Fruit fly (Drosophila melanogaster): Measurements from ENCODE around the gene MED15.

MED15 gene

dm6 chr2L:490150-491095 lies 17.6 kb downstream of the MED15 start:
- TF ChIP-seq Sin3A (optimal IDR thresholded peaks at IDR 0.05) (no peak), h (optimal IDR thresholded peaks at IDR 0.05) (no peak), psq (optimal IDR thresholded peaks at IDR 0.05) (peak; percentile 62), insv (optimal IDR thresholded peaks at IDR 0.05) (peak; percentile 86), Myc (optimal IDR thresholded peaks at IDR 0.05) (no peak), ttk (optimal IDR thresholded peaks at IDR 0.05) (no peak)

dm6 chr2L:492225-492624 lies 19.4 kb downstream of the MED15 start:
- TF ChIP-seq Myc (optimal IDR thresholded peaks at IDR 0.05) (no peak), Sin3A (optimal IDR thresholded peaks at IDR 0.05) (no peak), ttk (optimal IDR thresholded peaks at IDR 0.05) (no peak), psq (optimal IDR thresholded peaks at IDR 0.05) (no peak), h (optimal IDR thresholded peaks at IDR 0.05) (no peak)

- TF ChIP-seq psq (optimal IDR thresholded peaks at IDR 0.05) = no peak
- TF ChIP-seq Sin3A (optimal IDR thresholded peaks at IDR 0.05) = no peak
- TF ChIP-seq ttk (optimal IDR thresholded peaks at IDR 0.05) = no peak
- no peak for TF ChIP-seq h (optimal IDR thresholded peaks at IDR 0.05)
- TF ChIP-seq Myc (optimal IDR thresholded peaks at IDR 0.05) = no peak
These were observed 20.5 kb downstream of the MED15 start for dm6 chr2L:493274-493673.

dm6 chr2L:495381-496240 lies 22.8 kb downstream of the MED15 start:
- TF ChIP-seq h (optimal IDR thresholded peaks at IDR 0.05) (no peak), Sin3A (optimal IDR thresholded peaks at IDR 0.05) (no peak), ttk (optimal IDR thresholded peaks at IDR 0.05) (no peak), insv (optimal IDR thresholded peaks at IDR 0.05) (no peak), Myc (optimal IDR thresholded peaks at IDR 0.05) (no peak), psq (optimal IDR thresholded peaks at IDR 0.05) (no peak)

- no peak for TF ChIP-seq Myc (optimal IDR thresholded peaks at IDR 0.05)
- TF ChIP-seq Sin3A (optimal IDR thresholded peaks at IDR 0.05) = no peak
These were observed 23.6 kb downstream of the MED15 start for dm6 chr2L:496436-496835.

- TF ChIP-seq h (optimal IDR thresholded peaks at IDR 0.05) = no peak
- TF ChIP-seq psq (optimal IDR thresholded peaks at IDR 0.05) = no peak
- no peak for TF ChIP-seq Sin3A (optimal IDR thresholded peaks at IDR 0.05)
- TF ChIP-seq insv (optimal IDR thresholded peaks at IDR 0.05) = no peak
- TF ChIP-seq ttk (optimal IDR thresholded peaks at IDR 0.05) = no peak
- TF ChIP-seq Myc (optimal IDR thresholded peaks at IDR 0.05) = no peak
These were observed 24.0 kb downstream of the MED15 start for dm6 chr2L:496841-497240.

dm6 chr2L:497657-498473 lies 25.1 kb downstream of the MED15 start:
- TF ChIP-seq Myc (optimal IDR thresholded peaks at IDR 0.05) = no peak
- no peak for TF ChIP-seq h (optimal IDR thresholded peaks at IDR 0.05)
- TF ChIP-seq ttk (optimal IDR thresholded peaks at IDR 0.05) = no peak
- TF ChIP-seq insv (optimal IDR thresholded peaks at IDR 0.05) = no peak

- TF ChIP-seq Sin3A (optimal IDR thresholded peaks at IDR 0.05) (no peak), insv (optimal IDR thresholded peaks at IDR 0.05) (no peak), h (optimal IDR thresholded peaks at IDR 0.05) (no peak), Myc (optimal IDR thresholded peaks at IDR 0.05) (no peak), ttk (optimal IDR thresholded peaks at IDR 0.05) (no peak), psq (optimal IDR thresholded peaks at IDR 0.05) (no peak)
These were observed 25.6 kb downstream of the MED15 start for dm6 chr2L:498474-498821.

dm6 chr2L:499939-500338 lies 27.1 kb downstream of the MED15 start:
- TF ChIP-seq Sin3A (optimal IDR thresholded peaks at IDR 0.05) (no peak), ttk (optimal IDR thresholded peaks at IDR 0.05) (no peak), h (optimal IDR thresholded peaks at IDR 0.05) (no peak), psq (optimal IDR thresholded peaks at IDR 0.05) (no peak), Myc (optimal IDR thresholded peaks at IDR 0.05) (no peak), insv (optimal IDR thresholded peaks at IDR 0.05) (no peak)

- TF ChIP-seq ttk (optimal IDR thresholded peaks at IDR 0.05) (no peak), insv (optimal IDR thresholded peaks at IDR 0.05) (no peak), psq (optimal IDR thresholded peaks at IDR 0.05) (no peak), Sin3A (optimal IDR thresholded peaks at IDR 0.05) (no peak), Myc (optimal IDR thresholded peaks at IDR 0.05) (no peak), h (optimal IDR thresholded peaks at IDR 0.05) (no peak)
These were observed 28.8 kb downstream of the MED15 start for dm6 chr2L:501622-502021.

dm6 chr2L:505009-505408 lies 32.2 kb downstream of the MED15 start:
- TF ChIP-seq h (optimal IDR thresholded peaks at IDR 0.05) = no peak
- no peak for TF ChIP-seq ttk (optimal IDR thresholded peaks at IDR 0.05)
- no peak for TF ChIP-seq Myc (optimal IDR thresholded peaks at IDR 0.05)
- no peak for TF ChIP-seq insv (optimal IDR thresholded peaks at IDR 0.05)
- TF ChIP-seq Sin3A (optimal IDR thresholded peaks at IDR 0.05) = no peak
- no peak for TF ChIP-seq psq (optimal IDR thresholded peaks at IDR 0.05)

dm6 chr2L:506443-506842 lies 33.6 kb downstream of the MED15 start:
- TF ChIP-seq ttk (optimal IDR thresholded peaks at IDR 0.05) (no peak), h (optimal IDR thresholded peaks at IDR 0.05) (no peak), Myc (optimal IDR thresholded peaks at IDR 0.05) (no peak), psq (optimal IDR thresholded peaks at IDR 0.05) (no peak), insv (optimal IDR thresholded peaks at IDR 0.05) (no peak), Sin3A (optimal IDR thresholded peaks at IDR 0.05) (no peak)

Measured in Kc167 (cell line).